Worm (Caenorhabditis elegans): ENCODE measurements around the gene obr-3.

- TF ChIP-seq ztf-18 (tag; optimal IDR thresholded peaks at IDR 0.05) (no peak), ceh-79 (tag; optimal IDR thresholded peaks at IDR 0.05) (no peak), Y53F4B.3 (GFP tag; IDR thresholded peaks at IDR 0.05) (no peak), nhr-90 (tag; optimal IDR thresholded peaks at IDR 0.05) (no peak), pha-4 (tag; optimal IDR thresholded peaks at IDR 0.05) (no peak), ztf-25 (GFP tag; IDR thresholded peaks at IDR 0.05) (no peak), lin-40 (tag; optimal IDR thresholded peaks at IDR 0.05) (no peak), snpc-4 (GFP tag; optimal IDR thresholded peaks at IDR 0.05) (no peak), snpc-4 (tag; optimal IDR thresholded peaks at IDR 0.05) (no peak), F49E8.2 (tag; optimal IDR thresholded peaks at IDR 0.05; ENCODE audit: insufficient read depth) (no peak), hsf-1 (GFP tag; IDR thresholded peaks at IDR 0.05) (no peak), dpl-1 (GFP tag; optimal IDR thresholded peaks at IDR 0.05) (no peak), F39B2.1 (GFP tag; IDR thresholded peaks at IDR 0.05) (no peak), aptf-2 (GFP tag; conservative IDR thresholded peaks at IDR 0.05) (no peak)
These were observed 19.1 kb downstream of the obr-3 start, which contains the start of gene ZK1086.3 for ce11 chrX:13790532-13790931.
